Worm (Caenorhabditis elegans) whole organism, young adult: ENCODE measurements around the gene srg-65.

Experiments used
- B0019.2 ChIP-seq: fragments of 200-800 bp; sonication (Bioruptor generic); conservative IDR thresholded peaks from 2 replicates; pipeline ENCODE4 v1.3.6; 2022; ENCODE audit warnings: missing genetic modification reagents, missing genetic modification characterization, missing compliant biosample characterization
- F37B4.10 ChIP-seq: fragments of 200-800 bp; sonication (Bioruptor generic); IDR thresholded peaks from 2 replicates; pipeline ENCODE4 v1.3.6; 2022; ENCODE audit warnings: missing genetic modification characterization, missing compliant biosample characterization
- F57C9.4 ChIP-seq: sonication (generic microtip); optimal IDR thresholded peaks from 2 replicates; lab custom pipeline; 2017; ENCODE audit warnings: mild to moderate bottlenecking, missing genetic modification characterization, missing compliant biosample characterization
- attf-3 ChIP-seq: fragments of 200-800 bp; sonication (Bioruptor generic); conservative IDR thresholded peaks from 2 replicates; pipeline ENCODE4 v1.3.6; 2022; ENCODE audit warnings: missing genetic modification reagents, missing genetic modification characterization, missing compliant biosample characterization
- ceh-100 ChIP-seq: fragments of 200-800 bp; sonication (Bioruptor generic); IDR thresholded peaks from 2 replicates; pipeline ENCODE4 v1.3.6; 2022; ENCODE audit warnings: missing genetic modification reagents, missing genetic modification characterization, missing compliant biosample characterization
- nhr-179 ChIP-seq: sonication (generic microtip); optimal IDR thresholded peaks from 2 replicates; lab custom pipeline; 2016; ENCODE audit warnings: mild to moderate bottlenecking, missing genetic modification characterization, missing compliant biosample characterization
- ztf-18 ChIP-seq: sonication (generic microtip); optimal IDR thresholded peaks from 2 replicates; lab custom pipeline; 2016; ENCODE audit warnings: missing genotype, mild to moderate bottlenecking, missing genetic modification characterization, missing compliant biosample characterization
- ztf-3 ChIP-seq: fragments of 200-800 bp; sonication (Bioruptor generic); optimal IDR thresholded peaks from 2 replicates; lab custom pipeline; 2018; ENCODE audit warnings: mild to moderate bottlenecking, missing genetic modification characterization, missing compliant biosample characterization

DNA sequence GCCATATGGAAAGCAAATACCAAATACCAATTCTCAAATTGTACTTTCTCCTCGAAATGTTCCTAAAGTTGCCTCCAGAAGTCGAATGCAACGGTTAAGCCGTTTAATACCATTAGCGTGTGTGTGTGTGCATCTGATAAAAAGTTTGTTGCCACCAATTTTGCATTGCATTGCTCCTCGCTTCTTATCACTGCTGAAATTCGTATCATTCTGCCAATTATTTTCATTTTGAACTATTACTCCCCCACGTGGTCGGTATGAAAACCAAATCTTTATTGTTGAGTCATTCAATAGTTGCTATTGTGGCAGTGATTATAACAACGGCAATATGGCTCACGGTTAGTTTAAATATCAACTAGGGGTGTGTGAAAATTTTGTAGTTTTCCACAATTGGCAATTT lies 5.4 kb upstream of the srg-65 start, which contains the start of gene T05C3.6:
- TF ChIP-seq B0019.2 (GFP tag; lab: Robert Waterston, UW) (no peak), ztf-18 (no peak), F37B4.10 (no peak), nhr-179 (tag; lab: Kevin White, UChicago) (no peak), ceh-100 (GFP tag; lab: Robert Waterston, UW) (no peak), ztf-3 (GFP tag; lab: Kevin White, UChicago) (no peak), F57C9.4 (tag; lab: Kevin White, UChicago) (no peak), attf-3 (GFP tag; lab: Robert Waterston, UW) (no peak)
